Worm (Caenorhabditis elegans): ENCODE data around the gene lbp-3.

DNA sequence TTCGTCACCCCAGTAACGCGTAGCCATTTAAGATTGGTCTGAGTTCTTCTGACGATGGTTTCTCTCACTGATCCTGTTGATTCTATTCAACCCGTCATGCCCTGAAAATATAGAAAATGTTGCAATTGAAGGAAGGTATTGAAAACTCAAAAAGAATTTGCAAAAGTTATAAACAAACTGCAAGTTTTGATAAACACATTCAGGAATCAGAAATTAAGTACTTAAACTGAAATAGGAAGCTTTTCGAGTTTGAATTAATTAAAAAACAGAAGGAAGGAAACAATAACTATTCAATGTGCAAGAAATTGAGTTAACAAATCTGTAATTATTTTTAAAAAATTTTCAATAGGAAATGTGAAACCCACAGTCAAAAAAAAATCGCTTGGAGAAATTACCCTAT, 36.9 kb upstream of the lbp-3 start, which contains the start of gene rgl-1:
- TF ChIP-seq K02D7.2 (tag; optimal IDR thresholded peaks at IDR 0.05) (no peak), pha-4 (tag; optimal IDR thresholded peaks at IDR 0.05) (no peak), hlh-30 (tag; optimal IDR thresholded peaks at IDR 0.05; ENCODE audit: insufficient read depth) (no peak), ama-1 (optimal IDR thresholded peaks at IDR 0.05) (no peak), pax-1 (tag; optimal IDR thresholded peaks at IDR 0.05) (no peak)

Measured in whole organism, late embryonic.